Comparison of ENCODE assay signal across 6 fruit fly cellular contexts in genomic region chrX:4324781-4325180, dm6.
TF ChIP-seq lines count a peak whose summit lies in the region.

No protein-coding gene starts in this region.

- TF ChIP-seq CTCF in whole organism, embryonic (GFP tag; optimal IDR thresholded peaks at IDR 0.05; lab: Kevin White, UChicago), result peak; percentile 60

TF ChIP-seq in whole organism, 6 proteins besides CTCF, POLR2A, EP300 and RAD21:
- TF ChIP-seq psq (optimal IDR thresholded peaks at IDR 0.05; lab: Kevin White, UChicago) (no peak), EcR (GFP tag; optimal IDR thresholded peaks at IDR 0.05; lab: Kevin White, UChicago) (no peak), pan (optimal IDR thresholded peaks at IDR 0.05; lab: Kevin White, UChicago) (no peak), Dll (optimal IDR thresholded peaks at IDR 0.05; lab: Kevin White, UChicago) (peak; percentile 57), CG8478 (optimal IDR thresholded peaks at IDR 0.05; lab: Kevin White, UChicago) (no peak)

TF ChIP-seq in whole organism, adult, 20 proteins besides CTCF, POLR2A, EP300 and RAD21 (continues in another document):
- peak; percentile 100 for TF ChIP-seq CG7101 (tag; optimal IDR thresholded peaks at IDR 0.05; lab: Kevin White, UChicago)
- TF ChIP-seq cnc (optimal IDR thresholded peaks at IDR 0.05; lab: Kevin White, UChicago), result peak in 1 of 2 experiments; percentile 7
- peak; percentile 98 for TF ChIP-seq CG7045 (GFP tag; optimal IDR thresholded peaks at IDR 0.05; lab: Kevin White, UChicago)
- TF ChIP-seq Mnt (GFP tag; optimal IDR thresholded peaks at IDR 0.05; lab: Kevin White, UChicago), result peak; percentile 97
- TF ChIP-seq CG5204 (GFP tag; optimal IDR thresholded peaks at IDR 0.05; lab: Kevin White, UChicago), result peak; percentile 98
- peak; percentile 96 for TF ChIP-seq kay (GFP tag; lab: Kevin White, UChicago; ENCODE audit: borderline replicate concordance)
- peak; percentile 100 for TF ChIP-seq Hr96 (GFP tag; optimal IDR thresholded peaks at IDR 0.05; lab: Kevin White, UChicago)
- TF ChIP-seq CG1620 (GFP tag; optimal IDR thresholded peaks at IDR 0.05; lab: Kevin White, UChicago), result peak; percentile 100
- TF ChIP-seq ovo (GFP tag; optimal IDR thresholded peaks at IDR 0.05; lab: Kevin White, UChicago), result peak; percentile 98
- peak; percentile 98 for TF ChIP-seq Clk (GFP tag; optimal IDR thresholded peaks at IDR 0.05; lab: Kevin White, UChicago)
- TF ChIP-seq pad (GFP tag; optimal IDR thresholded peaks at IDR 0.05; lab: Kevin White, UChicago), result peak; percentile 97
- peak; percentile 99 for TF ChIP-seq CG11617 (GFP tag; optimal IDR thresholded peaks at IDR 0.05; lab: Kevin White, UChicago)
- TF ChIP-seq tj (GFP tag; optimal IDR thresholded peaks at IDR 0.05; lab: Kevin White, UChicago), result peak; percentile 96
- TF ChIP-seq cic (GFP tag; optimal IDR thresholded peaks at IDR 0.05; lab: Kevin White, UChicago), result peak; percentile 92
- peak; percentile 98 for TF ChIP-seq CG33017 (tag; optimal IDR thresholded peaks at IDR 0.05; lab: Kevin White, UChicago)
- TF ChIP-seq Crg-1 (GFP tag; optimal IDR thresholded peaks at IDR 0.05; lab: Kevin White, UChicago), result peak; percentile 99
- TF ChIP-seq CG12768 (GFP tag; optimal IDR thresholded peaks at IDR 0.05; lab: Kevin White, UChicago), result peak; percentile 99

TF ChIP-seq in whole organism, embryonic, 481 proteins besides CTCF, POLR2A, EP300 and RAD21 (continues in another document):
- TF ChIP-seq CG9797 (GFP tag; optimal IDR thresholded peaks at IDR 0.05; lab: Kevin White, UChicago), result peak; percentile 43
- TF ChIP-seq Gsc (GFP tag; IDR thresholded peaks at IDR 0.05; lab: Robert Waterston, UW), result peak; percentile 95
- TF ChIP-seq cas (GFP tag; IDR thresholded peaks at IDR 0.05; lab: Robert Waterston, UW), result peak; percentile 99
- TF ChIP-seq pho (GFP tag; optimal IDR thresholded peaks at IDR 0.05; lab: Kevin White, UChicago), result peak; percentile 98
- TF ChIP-seq Ravus (GFP tag; IDR thresholded peaks at IDR 0.05; lab: Robert Waterston, UW), result peak; percentile 99
- peak; percentile 91 for TF ChIP-seq CG6254 (GFP tag; optimal IDR thresholded peaks at IDR 0.05; lab: Kevin White, UChicago)
- peak; percentile 95 for TF ChIP-seq cato (GFP tag; optimal IDR thresholded peaks at IDR 0.05; lab: Kevin White, UChicago; ENCODE audit: borderline replicate concordance)
- peak; percentile 100 for TF ChIP-seq dysf (GFP tag; IDR thresholded peaks at IDR 0.05; lab: Robert Waterston, UW)
- TF ChIP-seq Atf-2 (GFP tag; optimal IDR thresholded peaks at IDR 0.05; lab: Kevin White, UChicago), result peak; percentile 97
- peak; percentile 65 for TF ChIP-seq MESR4 (GFP tag; optimal IDR thresholded peaks at IDR 0.05; lab: Kevin White, UChicago)
- TF ChIP-seq CG5180 (GFP tag; optimal IDR thresholded peaks at IDR 0.05; lab: Kevin White, UChicago), result peak; percentile 89
- peak; percentile 95 for TF ChIP-seq CG8765 (GFP tag; IDR thresholded peaks at IDR 0.05; lab: Robert Waterston, UW)
- peak; percentile 99 for TF ChIP-seq CG13624 (GFP tag; optimal IDR thresholded peaks at IDR 0.05; lab: Kevin White, UChicago)
- TF ChIP-seq ab (GFP tag; optimal IDR thresholded peaks at IDR 0.05; lab: Kevin White, UChicago), result peak; percentile 96
- TF ChIP-seq Rfx (GFP tag; IDR thresholded peaks at IDR 0.05; lab: Robert Waterston, UW), result peak; percentile 100
- TF ChIP-seq PHDP (tag; optimal IDR thresholded peaks at IDR 0.05; lab: Kevin White, UChicago), result peak; percentile 99
- TF ChIP-seq CG6854 (GFP tag; optimal IDR thresholded peaks at IDR 0.05; lab: Kevin White, UChicago), result peak; percentile 96

TF ChIP-seq in whole organism, prepupa, 60 proteins besides CTCF, POLR2A, EP300 and RAD21 (continues in another document):
- peak; percentile 97 for TF ChIP-seq net (GFP tag; optimal IDR thresholded peaks at IDR 0.05; lab: Kevin White, UChicago)
- TF ChIP-seq CG8319 (GFP tag; optimal IDR thresholded peaks at IDR 0.05; lab: Kevin White, UChicago), result peak; percentile 99
- TF ChIP-seq CG11902 (GFP tag; optimal IDR thresholded peaks at IDR 0.05; lab: Kevin White, UChicago), result peak; percentile 99
- TF ChIP-seq Eip78C (GFP tag; lab: Kevin White, UChicago), result peak; percentile 99
- TF ChIP-seq CG11294 (GFP tag; IDR thresholded peaks at IDR 0.05; lab: Robert Waterston, UW), result peak; percentile 99
- TF ChIP-seq CG8632 (GFP tag; optimal IDR thresholded peaks at IDR 0.05; lab: Kevin White, UChicago), result peak; percentile 99
- peak; percentile 87 for TF ChIP-seq fkh (GFP tag; optimal IDR thresholded peaks at IDR 0.05; lab: Kevin White, UChicago)
- peak; percentile 100 for TF ChIP-seq svp (GFP tag; lab: Kevin White, UChicago)
- TF ChIP-seq Eip75B (GFP tag; optimal IDR thresholded peaks at IDR 0.05; lab: Kevin White, UChicago), result peak; percentile 99
- peak; percentile 99 for TF ChIP-seq OdsH (GFP tag; optimal IDR thresholded peaks at IDR 0.05; lab: Kevin White, UChicago)
- peak; percentile 100 for TF ChIP-seq CG31627 (GFP tag; optimal IDR thresholded peaks at IDR 0.05; lab: Kevin White, UChicago)
- peak; percentile 99 for TF ChIP-seq CG15336 (GFP tag; IDR thresholded peaks at IDR 0.05; lab: Robert Waterston, UW)
- TF ChIP-seq topi (GFP tag; optimal IDR thresholded peaks at IDR 0.05; lab: Kevin White, UChicago), result peak; percentile 99
- TF ChIP-seq CG7368 (GFP tag; optimal IDR thresholded peaks at IDR 0.05; lab: Kevin White, UChicago), result peak; percentile 98
- TF ChIP-seq CG10669 (GFP tag; optimal IDR thresholded peaks at IDR 0.05; lab: Kevin White, UChicago), result peak; percentile 98
- peak; percentile 97 for TF ChIP-seq CG4318 (GFP tag; optimal IDR thresholded peaks at IDR 0.05; lab: Kevin White, UChicago)
- peak; percentile 99 for TF ChIP-seq pdm3 (GFP tag; optimal IDR thresholded peaks at IDR 0.05; lab: Kevin White, UChicago)
- TF ChIP-seq lz (GFP tag; optimal IDR thresholded peaks at IDR 0.05; lab: Kevin White, UChicago), result peak; percentile 99
- peak; percentile 100 for TF ChIP-seq CG6163 (GFP tag; IDR thresholded peaks at IDR 0.05; lab: Robert Waterston, UW)

TF ChIP-seq in whole organism, pupa, 21 proteins besides CTCF, POLR2A, EP300 and RAD21 (continues in another document):
- TF ChIP-seq Ets98B (GFP tag; IDR thresholded peaks at IDR 0.05; lab: Robert Waterston, UW) (peak; percentile 99), CG13204 (GFP tag; optimal IDR thresholded peaks at IDR 0.05; lab: Kevin White, UChicago) (peak; percentile 94), fd96Ca (GFP tag; IDR thresholded peaks at IDR 0.05; lab: Robert Waterston, UW) (peak; percentile 99), EcR (GFP tag; optimal IDR thresholded peaks at IDR 0.05; lab: Kevin White, UChicago) (peak; percentile 18), CG4496 (GFP tag; IDR thresholded peaks at IDR 0.05; lab: Robert Waterston, UW) (peak; percentile 100), gl (tag; optimal IDR thresholded peaks at IDR 0.05; lab: Kevin White, UChicago) (peak; percentile 94), Pif1A (GFP tag; optimal IDR thresholded peaks at IDR 0.05; lab: Kevin White, UChicago) (peak; percentile 98), CG17806 (tag; optimal IDR thresholded peaks at IDR 0.05; lab: Kevin White, UChicago) (peak; percentile 96), CG8159 (tag; optimal IDR thresholded peaks at IDR 0.05; lab: Kevin White, UChicago) (peak; percentile 97), CG34367 (tag; optimal IDR thresholded peaks at IDR 0.05; lab: Kevin White, UChicago) (peak; percentile 97), CG14655 (GFP tag; optimal IDR thresholded peaks at IDR 0.05; lab: Kevin White, UChicago) (peak; percentile 97), Snoo (tag; optimal IDR thresholded peaks at IDR 0.05; lab: Kevin White, UChicago) (peak; percentile 99), CG15710 (tag; optimal IDR thresholded peaks at IDR 0.05; lab: Kevin White, UChicago) (peak; percentile 98), rn (GFP tag; IDR thresholded peaks at IDR 0.05; lab: Robert Waterston, UW) (peak; percentile 98), CG9948 (tag; optimal IDR thresholded peaks at IDR 0.05; lab: Kevin White, UChicago) (peak; percentile 95), D1 (tag; optimal IDR thresholded peaks at IDR 0.05; lab: Kevin White, UChicago) (peak; percentile 43), CG32121 (GFP tag; IDR thresholded peaks at IDR 0.05; lab: Robert Waterston, UW) (peak; percentile 99), Pif1B (GFP tag; optimal IDR thresholded peaks at IDR 0.05; lab: Kevin White, UChicago) (peak; percentile 96), CG10348 (GFP tag; IDR thresholded peaks at IDR 0.05; lab: Robert Waterston, UW) (peak; percentile 98), CG12605 (GFP tag; IDR thresholded peaks at IDR 0.05; lab: Robert Waterston, UW) (peak; percentile 99)

TF ChIP-seq in whole organism, wandering third instar larva, 38 proteins besides CTCF, POLR2A, EP300 and RAD21 (continues in another document):
- no peak for TF ChIP-seq Abd-B (GFP tag; optimal IDR thresholded peaks at IDR 0.05; lab: Kevin White, UChicago)
- no peak for TF ChIP-seq usp (GFP tag; optimal IDR thresholded peaks at IDR 0.05; lab: Kevin White, UChicago)
- peak; percentile 99 for TF ChIP-seq OdsH (GFP tag; optimal IDR thresholded peaks at IDR 0.05; lab: Kevin White, UChicago)
- peak; percentile 99 for TF ChIP-seq br (GFP tag; optimal IDR thresholded peaks at IDR 0.05; lab: Kevin White, UChicago)
- peak; percentile 99 for TF ChIP-seq Hnf4 (GFP tag; optimal IDR thresholded peaks at IDR 0.05; lab: Kevin White, UChicago)
- peak; percentile 99 for TF ChIP-seq Jra (GFP tag; optimal IDR thresholded peaks at IDR 0.05; lab: Kevin White, UChicago)
- TF ChIP-seq rgr (GFP tag; optimal IDR thresholded peaks at IDR 0.05; lab: Kevin White, UChicago), result peak; percentile 99
- peak; percentile 98 to 100 for TF ChIP-seq foxo (GFP tag; optimal IDR thresholded peaks at IDR 0.05; lab: Kevin White, UChicago)
- no peak for TF ChIP-seq Hr78 (GFP tag; optimal IDR thresholded peaks at IDR 0.05; lab: Kevin White, UChicago)
- TF ChIP-seq Dif (GFP tag; optimal IDR thresholded peaks at IDR 0.05; lab: Kevin White, UChicago; ENCODE audit: partially characterized antibody), result peak; percentile 32
- TF ChIP-seq sage (GFP tag; optimal IDR thresholded peaks at IDR 0.05; lab: Kevin White, UChicago), result peak; percentile 98
- no peak for TF ChIP-seq Myc (optimal IDR thresholded peaks at IDR 0.05; lab: Kevin White, UChicago)
- no peak for TF ChIP-seq Vsx2 (GFP tag; optimal IDR thresholded peaks at IDR 0.05; lab: Kevin White, UChicago; ENCODE audit: partially characterized antibody)
- peak; percentile 95 for TF ChIP-seq Dfd (GFP tag; optimal IDR thresholded peaks at IDR 0.05; lab: Kevin White, UChicago)
- TF ChIP-seq tai (GFP tag; optimal IDR thresholded peaks at IDR 0.05; lab: Kevin White, UChicago), result peak; percentile 98
- TF ChIP-seq Hr83 (GFP tag; optimal IDR thresholded peaks at IDR 0.05; lab: Kevin White, UChicago; ENCODE audit: poor library complexity, severe bottlenecking), result peak; percentile 98
- TF ChIP-seq dsf (GFP tag; optimal IDR thresholded peaks at IDR 0.05; lab: Kevin White, UChicago; ENCODE audit: borderline replicate concordance), result peak; percentile 95
- TF ChIP-seq HLH106 (tag; optimal IDR thresholded peaks at IDR 0.05; lab: Kevin White, UChicago), result peak; percentile 100
- peak; percentile 97 for TF ChIP-seq sv (GFP tag; optimal IDR thresholded peaks at IDR 0.05; lab: Kevin White, UChicago)
- TF ChIP-seq N (GFP tag; optimal IDR thresholded peaks at IDR 0.05; lab: Kevin White, UChicago), result no peak
- peak; percentile 100 for TF ChIP-seq ey (GFP tag; optimal IDR thresholded peaks at IDR 0.05; lab: Kevin White, UChicago)
- TF ChIP-seq fru (GFP tag; optimal IDR thresholded peaks at IDR 0.05; lab: Kevin White, UChicago), result peak; percentile 99
